Worm (Caenorhabditis elegans): Measurements from ENCODE around the gene F42G4.2.

- no peak for TF ChIP-seq him-1 (tag; optimal IDR thresholded peaks at IDR 0.05)
- no peak for TF ChIP-seq dao-5 (tag; optimal IDR thresholded peaks at IDR 0.05)
Observed at ce11 chrII:13059196-13059595, 11.5 kb downstream of the F42G4.2 start.

Measured in whole organism, L4/young adult.